Fruit fly (Drosophila melanogaster): Measurements from ENCODE around the gene CG8927.

CG8927 gene

dm6 chr3R:16231385-16232307 lies 50.8 kb downstream of the CG8927 start (continued):
- TF ChIP-seq Trl (optimal IDR thresholded peaks at IDR 0.05) (peak; percentile 13 to 42), Trl (GFP tag; optimal IDR thresholded peaks at IDR 0.05) (peak; percentile 59), CG13894 (tag; optimal IDR thresholded peaks at IDR 0.05) (peak; percentile 21), gce (GFP tag; IDR thresholded peaks at IDR 0.05) (no peak), zfh2 (GFP tag; optimal IDR thresholded peaks at IDR 0.05) (peak; percentile 57), CHES-1-like (GFP tag; optimal IDR thresholded peaks at IDR 0.05) (peak; percentile 62), Lhr (GFP tag; optimal IDR thresholded peaks at IDR 0.05) (peak; percentile 40), Ravus (GFP tag; IDR thresholded peaks at IDR 0.05) (no peak), CG3065 (GFP tag; optimal IDR thresholded peaks at IDR 0.05) (no peak), CG8281 (tag; optimal IDR thresholded peaks at IDR 0.05) (peak; percentile 43), zf30C (GFP tag; optimal IDR thresholded peaks at IDR 0.05) (no peak), eve (GFP tag; optimal IDR thresholded peaks at IDR 0.05) (peak in 1 of 2 experiments; percentile 94), CG34224 (GFP tag; IDR thresholded peaks at IDR 0.05; ENCODE audit: partially characterized antibody) (no peak), run (tag; optimal IDR thresholded peaks at IDR 0.05) (peak; percentile 24), CoRest (tag; optimal IDR thresholded peaks at IDR 0.05) (peak; percentile 85), hb (GFP tag; IDR thresholded peaks at IDR 0.05; ENCODE audit: partially characterized antibody) (no peak), nerfin-1 (tag; optimal IDR thresholded peaks at IDR 0.05) (peak; percentile 64), chm (GFP tag; IDR thresholded peaks at IDR 0.05) (no peak), CG8944 (GFP tag; optimal IDR thresholded peaks at IDR 0.05) (peak; percentile 32), MTF-1 (GFP tag; optimal IDR thresholded peaks at IDR 0.05; ENCODE audit: borderline replicate concordance) (no peak), Dfd (GFP tag; optimal IDR thresholded peaks at IDR 0.05) (no peak), CG7745 (tag; optimal IDR thresholded peaks at IDR 0.05) (no peak), CG9215 (GFP tag; IDR thresholded peaks at IDR 0.05) (no peak), CG11247 (GFP tag; IDR thresholded peaks at IDR 0.05) (no peak), CG7372 (GFP tag; IDR thresholded peaks at IDR 0.05) (no peak), CG15011 (GFP tag; optimal IDR thresholded peaks at IDR 0.05) (peak; percentile 58), CG7786 (GFP tag; optimal IDR thresholded peaks at IDR 0.05) (peak; percentile 77), pb (GFP tag; optimal IDR thresholded peaks at IDR 0.05) (peak; percentile 43), Max (GFP tag; optimal IDR thresholded peaks at IDR 0.05) (peak; percentile 57), jumu (GFP tag; optimal IDR thresholded peaks at IDR 0.05) (peak; percentile 73), CG2202 (tag; optimal IDR thresholded peaks at IDR 0.05) (peak; percentile 34), CG4282 (GFP tag; optimal IDR thresholded peaks at IDR 0.05) (no peak), CG10462 (GFP tag; optimal IDR thresholded peaks at IDR 0.05) (peak; percentile 11), cwo (GFP tag; optimal IDR thresholded peaks at IDR 0.05) (peak; percentile 99), CG12236 (GFP tag; optimal IDR thresholded peaks at IDR 0.05) (peak; percentile 35), Elba2 (GFP tag; optimal IDR thresholded peaks at IDR 0.05) (no peak), CG12391 (tag; optimal IDR thresholded peaks at IDR 0.05) (peak; percentile 68), usp (GFP tag; optimal IDR thresholded peaks at IDR 0.05) (no peak), seq (GFP tag; IDR thresholded peaks at IDR 0.05) (no peak), CG13775 (GFP tag; optimal IDR thresholded peaks at IDR 0.05) (peak; percentile 63), Ets97D (GFP tag; optimal IDR thresholded peaks at IDR 0.05) (peak; percentile 37), CG18262 (tag; optimal IDR thresholded peaks at IDR 0.05) (peak; percentile 82), CG10979 (tag; optimal IDR thresholded peaks at IDR 0.05) (peak; percentile 76), CG10267 (tag; optimal IDR thresholded peaks at IDR 0.05) (peak; percentile 64), Lpt (GFP tag; optimal IDR thresholded peaks at IDR 0.05) (no peak), CG34376 (GFP tag; optimal IDR thresholded peaks at IDR 0.05) (no peak), sob (GFP tag; IDR thresholded peaks at IDR 0.05) (no peak), corto (GFP tag; optimal IDR thresholded peaks at IDR 0.05) (no peak), CG4854 (GFP tag; optimal IDR thresholded peaks at IDR 0.05) (peak; percentile 40)
